Fruit fly (Drosophila melanogaster) whole organism, prepupa: ENCODE data around the gene m-cup.

Source experiments
- CG10631 ChIP-seq: fragments of 200-800 bp; sonication (Bioruptor generic); optimal IDR thresholded peaks from 2 replicates; lab custom pipeline; 2016; ENCODE audit warnings: missing biosample characterization, missing genetic modification characterization
- CG10669 ChIP-seq: fragments of 200-800 bp; sonication (Bioruptor generic); optimal IDR thresholded peaks from 3 replicates; lab custom pipeline; 2018; ENCODE audit warnings: missing biosample characterization, mild to moderate bottlenecking, missing genetic modification characterization, moderate library complexity
- CG11294 ChIP-seq: fragments of 200-800 bp; sonication (Bioruptor generic); IDR thresholded peaks from 2 replicates; pipeline ENCODE4 v1.3.6; 2022; ENCODE audit warnings: missing biosample characterization, missing genetic modification characterization
- CG15336 ChIP-seq: fragments of 200-800 bp; sonication (Bioruptor generic); IDR thresholded peaks from 2 replicates; pipeline ENCODE4 v1.3.6; 2022; ENCODE audit warnings: missing biosample characterization, missing genetic modification characterization
- CG1621 ChIP-seq: fragments of 200-800 bp; sonication (Bioruptor generic); optimal IDR thresholded peaks from 3 replicates; lab custom pipeline; 2018; ENCODE audit warnings: missing biosample characterization, mild to moderate bottlenecking, missing genetic modification characterization
- CG31627 ChIP-seq: fragments of 200-800 bp; sonication (Bioruptor generic); optimal IDR thresholded peaks from 3 replicates; lab custom pipeline; 2016; ENCODE audit warnings: missing biosample characterization, missing genetic modification characterization
- CG32006 ChIP-seq: fragments of 200-800 bp; sonication (Bioruptor generic); optimal IDR thresholded peaks from 3 replicates; lab custom pipeline; 2017; ENCODE audit warnings: missing biosample characterization, mild to moderate bottlenecking, missing genetic modification characterization
- CG3919 ChIP-seq: fragments of 200-800 bp; sonication (Bioruptor generic); optimal IDR thresholded peaks from 3 replicates; lab custom pipeline; 2016; ENCODE audit warnings: missing biosample characterization, missing genetic modification characterization
- CG6276 ChIP-seq: fragments of 200-800 bp; sonication (Bioruptor generic); optimal IDR thresholded peaks from 2 replicates; lab custom pipeline; 2017; ENCODE audit warnings: missing biosample characterization, mild to moderate bottlenecking, missing genetic modification characterization
- CG6808 ChIP-seq: fragments of 200-800 bp; sonication (Bioruptor generic); optimal IDR thresholded peaks from 3 replicates; lab custom pipeline; 2017; ENCODE audit warnings: missing biosample characterization, missing genetic modification characterization, mild to moderate bottlenecking, moderate library complexity, missing genetic modification reagents
- CG7368 ChIP-seq: fragments of 200-800 bp; sonication (Bioruptor generic); optimal IDR thresholded peaks from 3 replicates; lab custom pipeline; 2016; ENCODE audit warnings: missing biosample characterization, missing genetic modification characterization
- CG8319 ChIP-seq: fragments of 200-800 bp; sonication (Bioruptor generic); optimal IDR thresholded peaks from 3 replicates; lab custom pipeline; 2016; ENCODE audit warnings: missing biosample characterization, missing genetic modification characterization
- CG9139 ChIP-seq: fragments of 200-800 bp; sonication (Bioruptor generic); optimal IDR thresholded peaks from 3 replicates; lab custom pipeline; 2017; ENCODE audit warnings: missing biosample characterization, mild to moderate bottlenecking, missing genetic modification characterization
- Eip75B ChIP-seq: fragments of 200-800 bp; sonication (Bioruptor generic); optimal IDR thresholded peaks from 3 replicates; lab custom pipeline; 2016; ENCODE audit warnings: missing biosample characterization, missing genetic modification characterization
- Eip78C ChIP-seq: fragments of 200-800 bp; sonication (Bioruptor generic); peaks from one replicate; lab custom pipeline; 2016; ENCODE audit warnings: missing biosample characterization, missing genetic modification characterization
- Ets21C ChIP-seq: fragments of 200-800 bp; sonication (Bioruptor generic); optimal IDR thresholded peaks from 3 replicates; lab custom pipeline; 2016; ENCODE audit warnings: missing biosample characterization, missing genetic modification characterization
- Gug ChIP-seq: fragments of 200-800 bp; sonication (Bioruptor generic); IDR thresholded peaks from 2 replicates; pipeline ENCODE4 v1.3.6; 2022; ENCODE audit warnings: missing biosample characterization, missing genetic modification characterization
- Hr38 ChIP-seq: sonication (Bioruptor generic); optimal IDR thresholded peaks from 2 replicates; lab custom pipeline; 2016; ENCODE audit warnings: missing biosample characterization, missing genetic modification characterization
- Hr4 ChIP-seq: fragments of 200-800 bp; sonication (Bioruptor generic); optimal IDR thresholded peaks from 3 replicates; lab custom pipeline; 2016; ENCODE audit warnings: missing biosample characterization, missing genetic modification characterization
- Lpt ChIP-seq: fragments of 200-800 bp; sonication (Bioruptor generic); optimal IDR thresholded peaks from 3 replicates; lab custom pipeline; 2016; ENCODE audit warnings: missing biosample characterization, missing genetic modification characterization
- OdsH ChIP-seq: fragments of 200-800 bp; sonication (Bioruptor generic); optimal IDR thresholded peaks from 3 replicates; lab custom pipeline; 2016; ENCODE audit warnings: missing biosample characterization, missing genetic modification characterization
- Sox102F ChIP-seq: fragments of 200-800 bp; sonication (Bioruptor generic); optimal IDR thresholded peaks from 2 replicates; lab custom pipeline; 2016; ENCODE audit warnings: missing biosample characterization, mild to moderate bottlenecking, missing genetic modification characterization
- Sox15 ChIP-seq: fragments of 200-800 bp; sonication (Bioruptor generic); optimal IDR thresholded peaks from 3 replicates; lab custom pipeline; 2016; ENCODE audit warnings: missing biosample characterization, missing genetic modification characterization
- achi ChIP-seq: fragments of 200-800 bp; sonication (Bioruptor generic); optimal IDR thresholded peaks from 3 replicates; lab custom pipeline; 2016; ENCODE audit warnings: missing biosample characterization, missing genetic modification characterization
- acj6 ChIP-seq: fragments of 200-800 bp; sonication (Bioruptor generic); optimal IDR thresholded peaks from 3 replicates; lab custom pipeline; 2016; ENCODE audit warnings: missing biosample characterization, missing genetic modification characterization
- cyc ChIP-seq: fragments of 200-800 bp; sonication (Bioruptor generic); optimal IDR thresholded peaks from 3 replicates; lab custom pipeline; 2016; ENCODE audit warnings: missing biosample characterization, missing genetic modification characterization
- dac ChIP-seq: fragments of 200-800 bp; sonication (Bioruptor generic); optimal IDR thresholded peaks from 2 replicates; lab custom pipeline; 2017; ENCODE audit warnings: missing biosample characterization, mild to moderate bottlenecking, missing genetic modification characterization
- eg ChIP-seq: fragments of 200-800 bp; sonication (Bioruptor generic); IDR thresholded peaks from 3 replicates; pipeline ENCODE4 v1.3.6; 2022; ENCODE audit warnings: missing biosample characterization, missing genetic modification characterization
- esn ChIP-seq: fragments of 200-800 bp; sonication (Bioruptor generic); optimal IDR thresholded peaks from 2 replicates; lab custom pipeline; 2016; ENCODE audit warnings: missing biosample characterization, mild to moderate bottlenecking, missing genetic modification characterization, moderate library complexity
- fd59A ChIP-seq: fragments of 200-800 bp; sonication (Bioruptor generic); optimal IDR thresholded peaks from 2 replicates; lab custom pipeline; 2017; ENCODE audit warnings: missing biosample characterization, mild to moderate bottlenecking, missing genetic modification characterization, missing genetic modification reagents
- fkh ChIP-seq: fragments of 200-800 bp; sonication (Bioruptor generic); optimal IDR thresholded peaks from 3 replicates; lab custom pipeline; 2017; ENCODE audit warnings: missing biosample characterization, mild to moderate bottlenecking, missing genetic modification characterization, moderate library complexity
- lz ChIP-seq: fragments of 200-800 bp; sonication (Bioruptor generic); optimal IDR thresholded peaks from 3 replicates; lab custom pipeline; 2016; ENCODE audit warnings: missing biosample characterization, missing genetic modification characterization
- net ChIP-seq: fragments of 200-800 bp; sonication (Bioruptor generic); optimal IDR thresholded peaks from 3 replicates; lab custom pipeline; 2016; ENCODE audit warnings: missing biosample characterization, missing genetic modification characterization
- pdm3 ChIP-seq: fragments of 200-800 bp; sonication (Bioruptor generic); optimal IDR thresholded peaks from 3 replicates; lab custom pipeline; 2016; ENCODE audit warnings: missing biosample characterization, missing genetic modification characterization
- salr ChIP-seq, 2 experiments: fragments of 200-800 bp; sonication (Bioruptor generic); optimal IDR thresholded peaks; 3 replicates each; lab custom pipeline; 2016 to 2018; ENCODE audit warnings: missing biosample characterization in 2 of 2, missing genetic modification characterization in 2 of 2, mild to moderate bottlenecking in 1 of 2
- spab ChIP-seq: fragments of 200-800 bp; sonication (Bioruptor generic); optimal IDR thresholded peaks from 2 replicates; lab custom pipeline; 2017; ENCODE audit warnings: missing biosample characterization, mild to moderate bottlenecking, missing genetic modification characterization, missing genetic modification reagents
- ss ChIP-seq, 2 experiments: fragments of 200-800 bp; sonication (Bioruptor generic); optimal IDR thresholded peaks; 2 replicates in 1 of 2; 3 replicates in 1 of 2; lab custom pipeline; 2017 to 2018; ENCODE audit warnings: mild to moderate bottlenecking in 2 of 2, missing biosample characterization in 2 of 2, missing genetic modification characterization in 2 of 2, moderate library complexity in 1 of 2
- svp ChIP-seq: fragments of 200-800 bp; sonication (Bioruptor generic); peaks from one replicate; lab custom pipeline; 2016; ENCODE audit warnings: missing biosample characterization, missing genetic modification characterization

The m-cup gene

dm6 chr3R:17151376-17152026, 2.3 kb upstream of the m-cup start, which contains the start of gene CG5292 (continued):
- TF ChIP-seq CG15336 (GFP tag; lab: Robert Waterston, UW) (peak; percentile 49; the same call in 1 of the 2 replicates), pdm3 (GFP tag; lab: Kevin White, UChicago) (no peak), OdsH (GFP tag; lab: Kevin White, UChicago) (no peak), Eip78C (GFP tag; lab: Kevin White, UChicago) (no peak), net (peak; percentile 51), CG1621 (tag; lab: Kevin White, UChicago) (peak; percentile 28), svp (GFP tag; lab: Kevin White, UChicago) (peak; percentile 84), salr (GFP tag; optimal IDR thresholded peaks at IDR 0.05; lab: Kevin White, UChicago) (no peak), CG7368 (no peak), CG32006 (GFP tag; lab: Kevin White, UChicago) (no peak), Hr4 (peak; percentile 49), esn (GFP tag; lab: Kevin White, UChicago) (no peak), fkh (GFP tag; lab: Kevin White, UChicago) (no peak), eg (GFP tag; lab: Robert Waterston, UW) (peak; percentile 74), acj6 (no peak), Sox102F (GFP tag; lab: Kevin White, UChicago) (peak; percentile 31), ss (GFP tag; optimal IDR thresholded peaks at IDR 0.05; lab: Kevin White, UChicago) (no peak), CG10669 (no peak), CG3919 (GFP tag; lab: Kevin White, UChicago) (peak; percentile 50), CG6276 (no peak), CG8319 (GFP tag; lab: Kevin White, UChicago) (peak; percentile 45), achi (GFP tag; lab: Kevin White, UChicago) (peak; percentile 45), Sox15 (GFP tag; lab: Kevin White, UChicago) (no peak), CG10631 (GFP tag; lab: Kevin White, UChicago) (peak; percentile 34), fd59A (GFP tag; lab: Kevin White, UChicago) (no peak), Eip75B (GFP tag; lab: Kevin White, UChicago) (no peak)

dm6 chr3R:17150287-17150686, 1.1 kb upstream of the m-cup start, which contains the start of gene Smug:
TSS of gene Smug (plus strand) at chr3R:17150587.
- TF ChIP-seq Sox15 (GFP tag; lab: Kevin White, UChicago) (no peak), CG7368 (no peak), dac (GFP tag; lab: Kevin White, UChicago) (no peak), CG11294 (GFP tag; lab: Robert Waterston, UW) (no peak), Hr4 (no peak), CG6808 (GFP tag; lab: Kevin White, UChicago) (no peak), CG6276 (no peak), fd59A (GFP tag; lab: Kevin White, UChicago) (no peak), CG1621 (tag; lab: Kevin White, UChicago) (no peak), CG10631 (GFP tag; lab: Kevin White, UChicago) (no peak), cyc (GFP tag; lab: Kevin White, UChicago) (no peak)

- TF ChIP-seq svp (GFP tag; lab: Kevin White, UChicago), result peak; percentile 86
- no peak for TF ChIP-seq Lpt
- TF ChIP-seq CG11294 (GFP tag; lab: Robert Waterston, UW), result no peak
- TF ChIP-seq Sox102F (GFP tag; lab: Kevin White, UChicago), result no peak
Observed at dm6 chr3R:17147647-17148244, 1.5 kb downstream of the m-cup start.

dm6 chr3R:17142304-17142703, 6.9 kb downstream of the m-cup start, which contains the start of gene TwdlW:
TSS of gene TwdlW (minus strand) at chr3R:17142404.
- no peak for TF ChIP-seq Ets21C (GFP tag; lab: Kevin White, UChicago)
- TF ChIP-seq spab (GFP tag; lab: Kevin White, UChicago), result no peak
- no peak for TF ChIP-seq Gug (GFP tag; lab: Robert Waterston, UW)
- no peak for TF ChIP-seq CG31627 (GFP tag; lab: Kevin White, UChicago)
- TF ChIP-seq lz, result no peak
- no peak for TF ChIP-seq Hr38 (GFP tag; lab: Kevin White, UChicago)
- no peak for TF ChIP-seq CG9139
- TF ChIP-seq eg (GFP tag; lab: Robert Waterston, UW), result no peak
- no peak for TF ChIP-seq svp (GFP tag; lab: Kevin White, UChicago)
